Worm (Caenorhabditis elegans): ENCODE data around the gene Y39B6A.29.

The Y39B6A.29 gene

ce11 chrV:18993535-18993990, 31.0 kb downstream of the Y39B6A.29 start, which contains the start of gene gtf-2F2:
Gene gtf-2F2, plus strand, starts transcription at chrV:18993940.
- no peak for TF ChIP-seq aly-2 (tag; optimal IDR thresholded peaks at IDR 0.05)

- TF ChIP-seq ztf-4 (tag; optimal IDR thresholded peaks at IDR 0.05): no peak
- TF ChIP-seq lin-11 (tag; optimal IDR thresholded peaks at IDR 0.05): no peak
- no peak for TF ChIP-seq sma-9 (GFP tag; optimal IDR thresholded peaks at IDR 0.05)
- no peak for TF ChIP-seq sma-9 (tag; optimal IDR thresholded peaks at IDR 0.05)
- no peak for TF ChIP-seq skn-1 (tag; optimal IDR thresholded peaks at IDR 0.05)
- TF ChIP-seq ceh-82 (tag; optimal IDR thresholded peaks at IDR 0.05): no peak
- TF ChIP-seq crh-2 (tag; optimal IDR thresholded peaks at IDR 0.05): no peak
- no peak for TF ChIP-seq lsy-2 (tag; optimal IDR thresholded peaks at IDR 0.05)
- no peak for TF ChIP-seq ztf-1 (GFP tag; conservative IDR thresholded peaks at IDR 0.05)
- no peak for TF ChIP-seq ceh-16 (tag; optimal IDR thresholded peaks at IDR 0.05)
- TF ChIP-seq sma-3 (GFP tag; optimal IDR thresholded peaks at IDR 0.05): no peak
- TF ChIP-seq egl-27 (tag; optimal IDR thresholded peaks at IDR 0.05): no peak
- no peak for TF ChIP-seq ama-1 (optimal IDR thresholded peaks at IDR 0.05)
- no peak for TF ChIP-seq zag-1 (tag; optimal IDR thresholded peaks at IDR 0.05)
- no peak for TF ChIP-seq nhr-77 (tag; optimal IDR thresholded peaks at IDR 0.05)
- TF ChIP-seq dmd-4 (tag; optimal IDR thresholded peaks at IDR 0.05): no peak
- no peak for TF ChIP-seq elt-1 (tag; optimal IDR thresholded peaks at IDR 0.05)
- TF ChIP-seq nhr-21 (tag; optimal IDR thresholded peaks at IDR 0.05): no peak
- TF ChIP-seq alr-1 (tag; optimal IDR thresholded peaks at IDR 0.05): no peak
Measured at ce11 chrV:18993017-18993416, 31.6 kb downstream of the Y39B6A.29 start.

- TF ChIP-seq ama-1 (optimal IDR thresholded peaks at IDR 0.05): no peak
- no peak for TF ChIP-seq nhr-77 (tag; optimal IDR thresholded peaks at IDR 0.05)
- no peak for TF ChIP-seq lin-11 (tag; optimal IDR thresholded peaks at IDR 0.05)
- TF ChIP-seq Y55F3AM.14 (GFP tag; optimal IDR thresholded peaks at IDR 0.05): no peak
- no peak for TF ChIP-seq unc-55 (GFP tag; optimal IDR thresholded peaks at IDR 0.05)
- TF ChIP-seq lsy-2 (tag; optimal IDR thresholded peaks at IDR 0.05): no peak
- TF ChIP-seq alr-1 (tag; optimal IDR thresholded peaks at IDR 0.05): no peak
- TF ChIP-seq egl-27 (tag; optimal IDR thresholded peaks at IDR 0.05): no peak
- TF ChIP-seq nhr-6 (tag; optimal IDR thresholded peaks at IDR 0.05): no peak
- no peak for TF ChIP-seq unc-39 (tag; optimal IDR thresholded peaks at IDR 0.05)
- no peak for TF ChIP-seq mbf-1 (tag; optimal IDR thresholded peaks at IDR 0.05)
- no peak for TF ChIP-seq blmp-1 (tag; optimal IDR thresholded peaks at IDR 0.05; ENCODE audit: insufficient read depth)
- TF ChIP-seq aly-2 (tag; optimal IDR thresholded peaks at IDR 0.05): no peak
- TF ChIP-seq ceh-82 (tag; optimal IDR thresholded peaks at IDR 0.05): no peak
- TF ChIP-seq sem-4 (tag; optimal IDR thresholded peaks at IDR 0.05): no peak
- TF ChIP-seq nhr-11 (tag; optimal IDR thresholded peaks at IDR 0.05): no peak
- no peak for TF ChIP-seq ztf-1 (GFP tag; conservative IDR thresholded peaks at IDR 0.05)
- TF ChIP-seq crh-2 (tag; optimal IDR thresholded peaks at IDR 0.05): no peak
Measured at ce11 chrV:18990958-18991357, 33.6 kb downstream of the Y39B6A.29 start.

DNA sequence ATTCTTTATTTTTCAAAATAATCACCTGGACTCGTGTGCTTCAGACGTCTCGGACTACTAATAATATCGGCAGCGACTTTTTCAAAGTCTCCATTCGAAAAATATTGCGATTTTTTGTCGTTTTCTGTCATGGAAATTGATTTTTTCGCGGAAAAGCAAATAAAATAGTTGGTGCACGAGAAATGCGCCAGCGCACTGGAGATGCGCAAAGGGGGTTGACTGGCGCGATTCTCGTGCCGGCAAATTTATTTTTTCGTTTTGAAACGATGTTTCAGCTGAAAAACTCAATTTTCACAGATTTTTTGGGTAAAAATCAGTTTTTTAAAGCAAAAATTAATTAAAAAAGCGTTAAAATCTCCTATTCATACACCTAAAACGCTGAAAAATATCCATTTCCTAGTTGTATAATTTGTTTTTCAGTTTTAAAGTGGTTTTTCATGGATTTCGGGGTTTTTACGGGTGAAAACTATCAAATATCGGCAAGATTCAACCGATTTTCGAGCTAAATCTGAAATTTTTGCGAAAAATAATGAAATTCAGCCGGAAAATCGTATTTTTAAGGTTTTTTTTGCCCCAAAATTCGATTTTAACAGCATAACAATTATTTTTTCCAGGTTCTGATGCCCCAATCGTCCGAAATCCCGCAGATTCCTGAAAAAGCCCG, 34.2 kb downstream of the Y39B6A.29 start, which contains the start of the genes reps-1 and Y39B6A.37:
Gene reps-1 (minus strand): TSS at position 263 of the 664 bp plus-strand sequence.
Gene Y39B6A.37 (plus strand): TSS at position 614 of the 664 bp plus-strand sequence.
- TF ChIP-seq skn-1 (tag; optimal IDR thresholded peaks at IDR 0.05) (no peak), nhr-10 (tag; optimal IDR thresholded peaks at IDR 0.05) (peak; percentile 6), lsy-2 (tag; optimal IDR thresholded peaks at IDR 0.05) (peak; percentile 82), nhr-11 (tag; optimal IDR thresholded peaks at IDR 0.05) (no peak), gmeb-1 (tag; optimal IDR thresholded peaks at IDR 0.05) (peak; percentile 83), nhr-25 (tag; optimal IDR thresholded peaks at IDR 0.05) (peak; percentile 57), egl-27 (tag; optimal IDR thresholded peaks at IDR 0.05) (no peak), C34F6.9 (tag; optimal IDR thresholded peaks at IDR 0.05) (peak; percentile 73), blmp-1 (tag; optimal IDR thresholded peaks at IDR 0.05; ENCODE audit: insufficient read depth) (peak; percentile 45), lin-11 (tag; optimal IDR thresholded peaks at IDR 0.05) (peak; percentile 24), nhr-129 (tag; optimal IDR thresholded peaks at IDR 0.05) (peak; percentile 27), lin-13 (GFP tag; optimal IDR thresholded peaks at IDR 0.05) (peak; percentile 82), nhr-77 (tag; optimal IDR thresholded peaks at IDR 0.05) (no peak), mab-5 (tag; optimal IDR thresholded peaks at IDR 0.05) (peak; percentile 45), fos-1 (tag; optimal IDR thresholded peaks at IDR 0.05) (peak; percentile 27), nhr-12 (tag; optimal IDR thresholded peaks at IDR 0.05) (no peak), R02D3.7 (tag; optimal IDR thresholded peaks at IDR 0.05) (peak; percentile 35), F13H6.1 (tag; optimal IDR thresholded peaks at IDR 0.05) (peak; percentile 62), crh-2 (tag; optimal IDR thresholded peaks at IDR 0.05) (peak; percentile 66), ztf-11 (tag; optimal IDR thresholded peaks at IDR 0.05) (no peak), sem-4 (tag; optimal IDR thresholded peaks at IDR 0.05) (peak; percentile 7), nhr-23 (tag; optimal IDR thresholded peaks at IDR 0.05) (no peak), ceh-82 (tag; optimal IDR thresholded peaks at IDR 0.05) (peak; percentile 12), dmd-4 (tag; optimal IDR thresholded peaks at IDR 0.05) (no peak), Y55F3AM.14 (GFP tag; optimal IDR thresholded peaks at IDR 0.05) (no peak), mbf-1 (tag; optimal IDR thresholded peaks at IDR 0.05) (no peak), unc-55 (GFP tag; optimal IDR thresholded peaks at IDR 0.05) (peak; percentile 72), elt-3 (tag; optimal IDR thresholded peaks at IDR 0.05) (no peak), sma-3 (GFP tag; optimal IDR thresholded peaks at IDR 0.05) (peak; percentile 32), sma-9 (GFP tag; optimal IDR thresholded peaks at IDR 0.05) (peak; percentile 58), sma-9 (tag; optimal IDR thresholded peaks at IDR 0.05) (no peak), lin-39 (tag; optimal IDR thresholded peaks at IDR 0.05) (no peak), nhr-21 (tag; optimal IDR thresholded peaks at IDR 0.05) (peak; percentile 25), ZK546.5 (tag; optimal IDR thresholded peaks at IDR 0.05) (no peak), zag-1 (tag; optimal IDR thresholded peaks at IDR 0.05) (no peak)

Data from whole organism, L2 larva.